Fruit fly (Drosophila melanogaster): ENCODE data around the gene CG9886.

DNA sequence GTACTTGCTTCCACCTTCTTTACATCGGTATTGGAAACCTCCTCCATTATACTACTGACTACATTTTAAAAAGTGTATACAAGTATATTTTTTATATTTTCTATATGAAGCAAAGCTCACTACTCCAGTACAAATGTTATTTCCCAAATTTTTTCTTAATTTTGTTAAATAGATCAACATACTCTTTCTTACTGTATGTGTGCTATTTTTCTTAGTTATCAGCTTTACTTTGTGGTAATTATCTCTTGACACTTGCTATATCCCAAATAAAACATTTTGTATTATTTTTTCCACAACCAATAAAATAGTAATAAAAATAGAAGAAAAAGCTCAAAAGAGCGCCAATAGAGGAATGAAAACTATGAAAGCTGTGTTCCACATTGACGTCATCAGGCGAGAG, 30.0 kb upstream of the CG9886 start, which contains the start of gene CG43750:
- no peak for TF ChIP-seq CrebA (GFP tag; optimal IDR thresholded peaks at IDR 0.05; ENCODE audit: borderline replicate concordance)
- TF ChIP-seq Abd-B (GFP tag; optimal IDR thresholded peaks at IDR 0.05) = no peak
- TF ChIP-seq dl (GFP tag; optimal IDR thresholded peaks at IDR 0.05; ENCODE audit: insufficient read depth in 1 of 2, partially characterized antibody in 2 of 2) = no peak
- TF ChIP-seq ey (GFP tag; optimal IDR thresholded peaks at IDR 0.05) = no peak

Measured in whole organism, wandering third instar larva.